Fruit fly (Drosophila melanogaster) S2 (cell line): Measurements from ENCODE around the gene TotM.
A peak's percentile ranks its signal among the peaks of the same experiment; 100 is the strongest.

ENCODE experiments used
- CG8478 ChIP-seq: fragments of >200 bp; optimal IDR thresholded peaks from 2 replicates; lab custom pipeline; 2018
- CTCF ChIP-seq, 2 experiments: fragments of >200 bp; optimal IDR thresholded peaks; 2 replicates each; lab custom pipeline; 2018

DNA sequence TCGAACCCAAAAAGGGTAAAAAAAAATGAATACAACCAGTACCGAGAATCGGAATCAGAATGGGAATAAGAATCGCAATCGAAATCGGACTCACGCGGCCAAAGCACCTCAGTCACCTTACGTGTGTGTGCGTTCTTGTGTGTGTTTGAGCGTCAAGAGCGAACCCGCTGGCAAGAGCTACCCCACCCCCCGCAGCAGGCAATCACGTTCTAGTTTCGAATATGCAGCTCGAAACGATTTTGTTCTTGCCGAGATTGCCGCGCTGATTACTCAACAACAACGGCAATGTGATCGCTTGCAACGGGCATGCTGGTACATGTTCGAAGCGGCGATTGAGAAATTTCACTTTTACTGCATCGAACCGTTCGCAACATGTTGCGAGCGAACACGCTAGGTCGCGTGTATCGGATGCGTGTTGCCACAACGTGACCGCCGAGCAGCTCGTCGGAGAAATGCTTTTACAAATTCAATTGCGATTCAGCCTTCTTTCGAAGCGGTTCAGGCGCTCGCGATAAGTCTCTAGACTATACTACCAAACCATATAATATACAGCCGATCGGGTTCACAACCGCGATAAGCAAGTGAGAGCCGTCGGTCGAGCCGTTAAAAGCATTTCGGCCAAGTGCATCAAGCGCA, 24.3 kb upstream of the TotM start:
- TF ChIP-seq CG8478 = no peak
- TF ChIP-seq CTCF (optimal IDR thresholded peaks at IDR 0.05; lab: Kevin White, UChicago) = peak in 1 of 2 experiments; percentile 14
